Worm (Caenorhabditis elegans): ENCODE results near the gene dpy-9.

dpy-9 gene

ce11 chrIV:295734-296201 lies 36.8 kb upstream of the dpy-9 start (continued):
- TF ChIP-seq fos-1 (tag; optimal IDR thresholded peaks at IDR 0.05): no peak
- no peak for TF ChIP-seq sup-37 (GFP tag; optimal IDR thresholded peaks at IDR 0.05)
- no peak for TF ChIP-seq nhr-84 (tag; optimal IDR thresholded peaks at IDR 0.05)
- TF ChIP-seq ceh-63 (GFP tag; optimal IDR thresholded peaks at IDR 0.05): no peak
- TF ChIP-seq lir-3 (tag; optimal IDR thresholded peaks at IDR 0.05; ENCODE audit: poor library complexity): no peak
- TF ChIP-seq hlh-17 (GFP tag; optimal IDR thresholded peaks at IDR 0.05; ENCODE audit: borderline replicate concordance): no peak
- TF ChIP-seq nhr-12 (tag; optimal IDR thresholded peaks at IDR 0.05): no peak
- TF ChIP-seq aly-2 (tag; optimal IDR thresholded peaks at IDR 0.05): no peak
- no peak for TF ChIP-seq fkh-10 (GFP tag; optimal IDR thresholded peaks at IDR 0.05)
- TF ChIP-seq nhr-77 (tag; optimal IDR thresholded peaks at IDR 0.05): no peak
- no peak for TF ChIP-seq ama-1 (optimal IDR thresholded peaks at IDR 0.05)
- TF ChIP-seq ceh-90 (tag; optimal IDR thresholded peaks at IDR 0.05): no peak
- no peak for TF ChIP-seq zip-4 (GFP tag; optimal IDR thresholded peaks at IDR 0.05)
- no peak for TF ChIP-seq C04F5.9 (tag; optimal IDR thresholded peaks at IDR 0.05)
- TF ChIP-seq egl-27 (tag; optimal IDR thresholded peaks at IDR 0.05): no peak
- TF ChIP-seq unc-30 (tag; optimal IDR thresholded peaks at IDR 0.05): no peak
- no peak for TF ChIP-seq ztf-4 (tag; optimal IDR thresholded peaks at IDR 0.05)
- TF ChIP-seq aha-1 (tag; optimal IDR thresholded peaks at IDR 0.05): no peak
- no peak for TF ChIP-seq isw-1 (GFP tag; IDR thresholded peaks at IDR 0.05)
- peak in 1 of 3 experiments; percentile 49 for TF ChIP-seq dpl-1 (GFP tag; optimal IDR thresholded peaks at IDR 0.05)
- no peak for TF ChIP-seq sptf-1 (tag; optimal IDR thresholded peaks at IDR 0.05)
- no peak for TF ChIP-seq unc-62 (GFP tag; optimal IDR thresholded peaks at IDR 0.05)
- TF ChIP-seq nhr-47 (tag; optimal IDR thresholded peaks at IDR 0.05): peak; percentile 2
- TF ChIP-seq fkh-8 (tag; optimal IDR thresholded peaks at IDR 0.05): no peak
- no peak for TF ChIP-seq rnt-1 (tag; optimal IDR thresholded peaks at IDR 0.05)
- no peak for TF ChIP-seq unc-98 (GFP tag; IDR thresholded peaks at IDR 0.05)
- no peak for TF ChIP-seq pag-3 (tag; optimal IDR thresholded peaks at IDR 0.05; ENCODE audit: borderline replicate concordance, insufficient read depth)
- no peak for TF ChIP-seq sox-4 (tag; optimal IDR thresholded peaks at IDR 0.05)
- TF ChIP-seq hlh-4 (tag; optimal IDR thresholded peaks at IDR 0.05): no peak
- no peak for TF ChIP-seq ceh-88 (GFP tag; IDR thresholded peaks at IDR 0.05)
- peak; percentile 18 for TF ChIP-seq pax-3 (tag; optimal IDR thresholded peaks at IDR 0.05)
- TF ChIP-seq swsn-7 (tag; optimal IDR thresholded peaks at IDR 0.05): no peak
- no peak for TF ChIP-seq skn-1 (tag; optimal IDR thresholded peaks at IDR 0.05)

- TF ChIP-seq efl-3 (GFP tag; optimal IDR thresholded peaks at IDR 0.05) (no peak), fkh-8 (tag; optimal IDR thresholded peaks at IDR 0.05) (no peak), mdl-1 (tag; optimal IDR thresholded peaks at IDR 0.05) (peak in 1 of 2 experiments; percentile 61), pax-3 (tag; optimal IDR thresholded peaks at IDR 0.05) (no peak), C34B4.2 (tag; optimal IDR thresholded peaks at IDR 0.05) (no peak), irx-1 (tag; optimal IDR thresholded peaks at IDR 0.05) (no peak), nhr-71 (tag; optimal IDR thresholded peaks at IDR 0.05) (peak; percentile 38), swsn-7 (tag; optimal IDR thresholded peaks at IDR 0.05) (no peak), elt-3 (tag; optimal IDR thresholded peaks at IDR 0.05) (peak in 2 of 6 experiments; percentile 37 to 46), unc-30 (tag; optimal IDR thresholded peaks at IDR 0.05) (no peak), blmp-1 (tag; optimal IDR thresholded peaks at IDR 0.05) (peak; percentile 39), unc-86 (tag; optimal IDR thresholded peaks at IDR 0.05) (no peak), dpl-1 (GFP tag; optimal IDR thresholded peaks at IDR 0.05) (peak in 1 of 3 experiments; percentile 3), fos-1 (tag; optimal IDR thresholded peaks at IDR 0.05) (no peak), C04F5.9 (tag; optimal IDR thresholded peaks at IDR 0.05) (no peak), grh-1 (GFP tag; IDR thresholded peaks at IDR 0.05) (no peak), lsy-2 (tag; optimal IDR thresholded peaks at IDR 0.05) (no peak), Y116A8C.19 (tag; optimal IDR thresholded peaks at IDR 0.05; ENCODE audit: borderline replicate concordance) (no peak), lin-14 (GFP tag; optimal IDR thresholded peaks at IDR 0.05) (peak; percentile 53), tlp-1 (tag; optimal IDR thresholded peaks at IDR 0.05) (no peak), tbx-2 (tag; optimal IDR thresholded peaks at IDR 0.05) (peak; percentile 1), hlh-4 (tag; optimal IDR thresholded peaks at IDR 0.05) (no peak), ceh-82 (tag; optimal IDR thresholded peaks at IDR 0.05) (no peak), sox-4 (tag; optimal IDR thresholded peaks at IDR 0.05) (no peak), nhr-90 (tag; optimal IDR thresholded peaks at IDR 0.05; ENCODE audit: poor library complexity) (peak; percentile 27), nhr-85 (tag) (peak; percentile 33), mep-1 (tag; optimal IDR thresholded peaks at IDR 0.05) (no peak), zip-4 (GFP tag; optimal IDR thresholded peaks at IDR 0.05) (no peak), nhr-20 (tag; optimal IDR thresholded peaks at IDR 0.05) (peak; percentile 29)
Measured at ce11 chrIV:294737-295136, 35.7 kb upstream of the dpy-9 start.

Data from whole organism, L1 larva.